Fruit fly (Drosophila melanogaster) whole organism, pupa: ENCODE measurements around the gene CG4669.
A peak's percentile ranks its signal among the peaks of the same experiment; 100 is the strongest.

Experiments used
- CG10348 ChIP-seq: fragments of 200-800 bp; sonication (Bioruptor generic); IDR thresholded peaks from 2 replicates; pipeline ENCODE4 v1.3.6; 2022; ENCODE audit warnings: missing biosample characterization, missing genetic modification characterization
- CG12605 ChIP-seq: fragments of 200-800 bp; sonication (Bioruptor generic); IDR thresholded peaks from 2 replicates; pipeline ENCODE4 v1.3.6; 2022; ENCODE audit warnings: missing biosample characterization, missing genetic modification characterization
- CG13204 ChIP-seq: fragments of 200-800 bp; sonication (Bioruptor generic); optimal IDR thresholded peaks from 2 replicates; lab custom pipeline; 2018; ENCODE audit warnings: missing biosample characterization, mild to moderate bottlenecking, missing genetic modification characterization, moderate library complexity
- CG14655 ChIP-seq: fragments of 200-800 bp; sonication (Bioruptor generic); optimal IDR thresholded peaks from 3 replicates; lab custom pipeline; 2017; ENCODE audit warnings: mild to moderate bottlenecking, missing biosample characterization, missing genetic modification reagents, missing genetic modification characterization
- CG15710 ChIP-seq: fragments of 200-800 bp; sonication (Bioruptor generic); optimal IDR thresholded peaks from 2 replicates; lab custom pipeline; 2018; ENCODE audit warnings: missing biosample characterization, mild to moderate bottlenecking, missing genetic modification characterization, moderate library complexity
- CG17806 ChIP-seq: fragments of 200-800 bp; sonication (Bioruptor generic); optimal IDR thresholded peaks from 2 replicates; lab custom pipeline; 2018; ENCODE audit warnings: missing biosample characterization, mild to moderate bottlenecking, missing genetic modification characterization, moderate library complexity
- CG32121 ChIP-seq: fragments of 200-800 bp; sonication (Bioruptor generic); IDR thresholded peaks from 2 replicates; pipeline ENCODE4 v1.3.6; 2022; ENCODE audit warnings: missing biosample characterization, missing genetic modification characterization
- CG34367 ChIP-seq: fragments of 200-800 bp; sonication (Bioruptor generic); optimal IDR thresholded peaks from 2 replicates; lab custom pipeline; 2018; ENCODE audit warnings: missing biosample characterization, mild to moderate bottlenecking, missing genetic modification characterization
- CG4496 ChIP-seq: fragments of 200-800 bp; sonication (Bioruptor generic); IDR thresholded peaks from 3 replicates; pipeline ENCODE4 v1.3.6; 2022; ENCODE audit warnings: missing biosample characterization, missing genetic modification characterization
- CG8159 ChIP-seq: fragments of 200-800 bp; sonication (Bioruptor generic); optimal IDR thresholded peaks from 3 replicates; lab custom pipeline; 2018; ENCODE audit warnings: missing biosample characterization, mild to moderate bottlenecking, missing genetic modification characterization, moderate library complexity
- CG8301 ChIP-seq: fragments of 200-800 bp; sonication (Bioruptor generic); optimal IDR thresholded peaks from 2 replicates; lab custom pipeline; 2018; ENCODE audit warnings: missing biosample characterization, mild to moderate bottlenecking, missing genetic modification characterization
- CG9948 ChIP-seq: fragments of 200-800 bp; sonication (Bioruptor generic); optimal IDR thresholded peaks from 2 replicates; lab custom pipeline; 2018; ENCODE audit warnings: missing biosample characterization, mild to moderate bottlenecking, missing genetic modification characterization, moderate library complexity
- D1 ChIP-seq: fragments of 200-800 bp; sonication (Bioruptor generic); optimal IDR thresholded peaks from 2 replicates; lab custom pipeline; 2018; ENCODE audit warnings: missing biosample characterization, mild to moderate bottlenecking, missing genetic modification characterization, moderate library complexity
- EcR ChIP-seq: fragments of 200-800 bp; sonication (Bioruptor generic); optimal IDR thresholded peaks from 3 replicates; lab custom pipeline; 2019; ENCODE audit warnings: missing biosample characterization, missing genetic modification characterization, mild to moderate bottlenecking, moderate library complexity, missing genetic modification reagents
- Ets98B ChIP-seq: fragments of 200-800 bp; sonication (Bioruptor generic); IDR thresholded peaks from 2 replicates; pipeline ENCODE4 v1.3.6; 2022; ENCODE audit warnings: missing biosample characterization, missing genetic modification characterization
- Pif1A ChIP-seq: fragments of 200-800 bp; sonication (Bioruptor generic); optimal IDR thresholded peaks from 3 replicates; lab custom pipeline; 2016; ENCODE audit warnings: missing biosample characterization, missing genetic modification characterization
- Pif1B ChIP-seq: fragments of 200-800 bp; sonication (Bioruptor generic); optimal IDR thresholded peaks from 3 replicates; lab custom pipeline; 2016; ENCODE audit warnings: missing biosample characterization, missing genetic modification characterization
- Snoo ChIP-seq: fragments of 200-800 bp; sonication (Bioruptor generic); optimal IDR thresholded peaks from 3 replicates; lab custom pipeline; 2017; ENCODE audit warnings: missing biosample characterization, mild to moderate bottlenecking, missing genetic modification characterization, inconsistent platforms
- fd96Ca ChIP-seq: fragments of 200-800 bp; sonication (Bioruptor generic); IDR thresholded peaks from 3 replicates; pipeline ENCODE4 v1.3.6; 2022; ENCODE audit warnings: missing biosample characterization, missing genetic modification characterization
- gl ChIP-seq: fragments of 200-800 bp; sonication (Bioruptor generic); optimal IDR thresholded peaks from 2 replicates; lab custom pipeline; 2018; ENCODE audit warnings: missing biosample characterization, mild to moderate bottlenecking, missing genetic modification characterization
- rn ChIP-seq: fragments of 200-800 bp; sonication (Bioruptor generic); IDR thresholded peaks from 2 replicates; pipeline ENCODE4 v1.3.6; 2022; ENCODE audit warnings: missing biosample characterization, missing genetic modification characterization

The CG4669 gene

dm6 chr3L:5252500-5253007 is 18.3 kb downstream of the CG4669 start:
- peak; percentile 38 for TF ChIP-seq CG8159 (tag; lab: Kevin White, UChicago)
- TF ChIP-seq CG9948 (tag; lab: Kevin White, UChicago): peak; percentile 46
- TF ChIP-seq D1 (tag; lab: Kevin White, UChicago): no peak
- TF ChIP-seq CG8301 (tag; lab: Kevin White, UChicago): peak; percentile 7
- peak; percentile 56 for TF ChIP-seq CG14655 (GFP tag; lab: Kevin White, UChicago)
- TF ChIP-seq CG32121 (GFP tag; lab: Robert Waterston, UW): no peak

dm6 chr3L:5268485-5268884 is 34.2 kb downstream of the CG4669 start:
- no peak for TF ChIP-seq EcR
- TF ChIP-seq CG8159 (tag; lab: Kevin White, UChicago): no peak
- TF ChIP-seq CG34367 (tag; lab: Kevin White, UChicago): no peak
- TF ChIP-seq Pif1B (GFP tag; lab: Kevin White, UChicago): no peak
- TF ChIP-seq CG8301 (tag; lab: Kevin White, UChicago): no peak
- no peak for TF ChIP-seq Ets98B
- TF ChIP-seq CG13204 (GFP tag; lab: Kevin White, UChicago): no peak

dm6 chr3L:5271468-5272102 is 37.3 kb downstream of the CG4669 start:
- no peak for TF ChIP-seq rn (GFP tag; lab: Robert Waterston, UW)
- TF ChIP-seq D1 (tag; lab: Kevin White, UChicago): no peak
- TF ChIP-seq CG32121 (GFP tag; lab: Robert Waterston, UW): no peak
- no peak for TF ChIP-seq CG10348 (GFP tag; lab: Robert Waterston, UW)
- no peak for TF ChIP-seq CG15710
- no peak for TF ChIP-seq CG12605
- no peak for TF ChIP-seq fd96Ca (GFP tag; lab: Robert Waterston, UW)
- TF ChIP-seq Ets98B: no peak
- no peak for TF ChIP-seq CG8301 (tag; lab: Kevin White, UChicago)
- no peak for TF ChIP-seq CG4496 (GFP tag; lab: Robert Waterston, UW)

- no peak for TF ChIP-seq CG15710
- no peak for TF ChIP-seq CG32121 (GFP tag; lab: Robert Waterston, UW)
- no peak for TF ChIP-seq CG17806 (tag; lab: Kevin White, UChicago)
- TF ChIP-seq CG9948 (tag; lab: Kevin White, UChicago): no peak
- TF ChIP-seq CG14655 (GFP tag; lab: Kevin White, UChicago): no peak
- no peak for TF ChIP-seq Pif1B (GFP tag; lab: Kevin White, UChicago)
- no peak for TF ChIP-seq Ets98B
- TF ChIP-seq fd96Ca (GFP tag; lab: Robert Waterston, UW): no peak
- no peak for TF ChIP-seq CG34367 (tag; lab: Kevin White, UChicago)
- TF ChIP-seq CG8301 (tag; lab: Kevin White, UChicago): no peak
- no peak for TF ChIP-seq CG13204 (GFP tag; lab: Kevin White, UChicago)
- no peak for TF ChIP-seq rn (GFP tag; lab: Robert Waterston, UW)
- no peak for TF ChIP-seq D1 (tag; lab: Kevin White, UChicago)
- TF ChIP-seq CG10348 (GFP tag; lab: Robert Waterston, UW): no peak
- no peak for TF ChIP-seq gl (tag; lab: Kevin White, UChicago)
- no peak for TF ChIP-seq Pif1A (GFP tag; lab: Kevin White, UChicago)
- TF ChIP-seq CG8159 (tag; lab: Kevin White, UChicago): no peak
- no peak for TF ChIP-seq CG12605
- no peak for TF ChIP-seq CG4496 (GFP tag; lab: Robert Waterston, UW)
- no peak for TF ChIP-seq EcR
- TF ChIP-seq, all 21 proteins: peak for 0
These were observed 39.0 kb downstream of the CG4669 start for dm6 chr3L:5273237-5273636.

- TF ChIP-seq CG14655 (GFP tag; lab: Kevin White, UChicago) (no peak), Ets98B (no peak), CG34367 (tag; lab: Kevin White, UChicago) (no peak), CG32121 (GFP tag; lab: Robert Waterston, UW) (no peak), CG13204 (GFP tag; lab: Kevin White, UChicago) (no peak), CG17806 (tag; lab: Kevin White, UChicago) (no peak), CG15710 (no peak), D1 (tag; lab: Kevin White, UChicago) (no peak), Pif1B (GFP tag; lab: Kevin White, UChicago) (no peak), CG4496 (GFP tag; lab: Robert Waterston, UW) (no peak), gl (tag; lab: Kevin White, UChicago) (no peak), CG9948 (tag; lab: Kevin White, UChicago) (no peak), rn (GFP tag; lab: Robert Waterston, UW) (no peak), Pif1A (GFP tag; lab: Kevin White, UChicago) (no peak), fd96Ca (GFP tag; lab: Robert Waterston, UW) (no peak), Snoo (tag; lab: Kevin White, UChicago) (no peak), EcR (no peak), CG12605 (no peak)
These were observed 41.3 kb downstream of the CG4669 start for dm6 chr3L:5275558-5275957.

- TF ChIP-seq CG17806 (tag; lab: Kevin White, UChicago) (no peak), CG32121 (GFP tag; lab: Robert Waterston, UW) (no peak), CG13204 (GFP tag; lab: Kevin White, UChicago) (no peak)
- TF ChIP-seq, all 21 proteins: peak for 0
These were observed 42.2 kb downstream of the CG4669 start for dm6 chr3L:5276520-5276919.
